Worm (Caenorhabditis elegans): Measurements from ENCODE around the gene C18C4.7.

DNA sequence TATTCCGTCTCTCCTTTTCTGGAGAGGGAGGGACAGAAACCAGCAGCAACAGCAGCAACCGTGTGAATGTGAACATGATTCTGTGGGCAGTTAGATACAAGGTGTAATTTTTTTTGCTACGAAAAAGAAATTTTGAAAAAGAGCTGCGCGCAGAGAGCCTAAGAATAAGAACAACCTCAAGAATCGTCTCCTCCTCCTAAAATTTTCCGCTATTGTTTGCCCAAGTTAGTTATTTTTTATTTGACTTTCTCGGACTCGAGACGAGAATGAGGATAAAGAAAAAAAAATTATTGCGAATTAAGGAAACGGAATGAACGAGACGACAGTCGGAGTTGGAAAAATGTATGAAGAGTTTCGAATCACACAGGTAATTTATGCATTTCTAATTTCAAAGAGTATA is 8.4 kb downstream of the C18C4.7 start, which contains the start of gene glb-5:
- TF ChIP-seq fos-1 (tag; optimal IDR thresholded peaks at IDR 0.05) (no peak), lin-15B (tag; optimal IDR thresholded peaks at IDR 0.05) (no peak), nhr-12 (tag; optimal IDR thresholded peaks at IDR 0.05) (no peak), nhr-77 (tag; optimal IDR thresholded peaks at IDR 0.05) (no peak)
